Fruit fly (Drosophila melanogaster) whole organism, pupa: ENCODE data around the gene RpL7.

Experiments used
- CG15710 ChIP-seq: fragments of 200-800 bp; sonication (Bioruptor generic); optimal IDR thresholded peaks from 2 replicates; lab custom pipeline; 2018; ENCODE audit warnings: missing biosample characterization, mild to moderate bottlenecking, missing genetic modification characterization, moderate library complexity
- CG17806 ChIP-seq: fragments of 200-800 bp; sonication (Bioruptor generic); optimal IDR thresholded peaks from 2 replicates; lab custom pipeline; 2018; ENCODE audit warnings: missing biosample characterization, mild to moderate bottlenecking, missing genetic modification characterization, moderate library complexity
- CG8159 ChIP-seq: fragments of 200-800 bp; sonication (Bioruptor generic); optimal IDR thresholded peaks from 3 replicates; lab custom pipeline; 2018; ENCODE audit warnings: missing biosample characterization, mild to moderate bottlenecking, missing genetic modification characterization, moderate library complexity
- EcR ChIP-seq: fragments of 200-800 bp; sonication (Bioruptor generic); optimal IDR thresholded peaks from 3 replicates; lab custom pipeline; 2019; ENCODE audit warnings: missing biosample characterization, missing genetic modification characterization, mild to moderate bottlenecking, moderate library complexity, missing genetic modification reagents
- Ets98B ChIP-seq: fragments of 200-800 bp; sonication (Bioruptor generic); IDR thresholded peaks from 2 replicates; pipeline ENCODE4 v1.3.6; 2022; ENCODE audit warnings: missing biosample characterization, missing genetic modification characterization
- Pif1B ChIP-seq: fragments of 200-800 bp; sonication (Bioruptor generic); optimal IDR thresholded peaks from 3 replicates; lab custom pipeline; 2016; ENCODE audit warnings: missing biosample characterization, missing genetic modification characterization
- fd96Ca ChIP-seq: fragments of 200-800 bp; sonication (Bioruptor generic); IDR thresholded peaks from 3 replicates; pipeline ENCODE4 v1.3.6; 2022; ENCODE audit warnings: missing biosample characterization, missing genetic modification characterization
- rn ChIP-seq: fragments of 200-800 bp; sonication (Bioruptor generic); IDR thresholded peaks from 2 replicates; pipeline ENCODE4 v1.3.6; 2022; ENCODE audit warnings: missing biosample characterization, missing genetic modification characterization

RpL7 gene

DNA sequence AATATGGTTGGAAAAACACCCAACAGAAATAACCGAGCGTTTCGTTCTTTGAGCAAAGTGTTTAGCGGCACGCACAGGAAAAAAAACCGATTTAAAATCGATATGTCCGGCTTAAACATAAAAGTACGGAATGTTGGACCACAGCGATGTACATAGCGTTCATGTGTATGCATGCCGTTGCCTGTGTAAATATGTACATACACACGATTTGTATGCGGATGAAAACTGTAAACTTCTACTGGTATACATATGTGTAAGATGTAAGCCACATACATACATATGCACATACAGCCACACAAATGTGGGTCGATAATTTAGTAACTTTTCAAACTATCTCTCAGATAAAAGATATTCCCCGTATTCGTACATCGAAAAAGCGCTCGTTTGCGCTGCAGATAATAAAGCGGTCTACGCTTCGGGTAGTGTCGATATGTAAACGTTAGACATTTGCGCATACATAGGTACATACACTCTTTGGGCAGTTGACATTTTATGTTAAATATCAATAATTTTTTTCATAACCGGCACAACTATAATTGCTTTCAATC, 48.9 kb downstream of the RpL7 start:
- TF ChIP-seq fd96Ca (GFP tag; lab: Robert Waterston, UW) (no peak), CG15710 (no peak), CG8159 (tag; lab: Kevin White, UChicago) (no peak), rn (GFP tag; lab: Robert Waterston, UW) (no peak), Pif1B (GFP tag; lab: Kevin White, UChicago) (no peak)
- TF ChIP-seq, all 21 proteins: peak for 0

DNA sequence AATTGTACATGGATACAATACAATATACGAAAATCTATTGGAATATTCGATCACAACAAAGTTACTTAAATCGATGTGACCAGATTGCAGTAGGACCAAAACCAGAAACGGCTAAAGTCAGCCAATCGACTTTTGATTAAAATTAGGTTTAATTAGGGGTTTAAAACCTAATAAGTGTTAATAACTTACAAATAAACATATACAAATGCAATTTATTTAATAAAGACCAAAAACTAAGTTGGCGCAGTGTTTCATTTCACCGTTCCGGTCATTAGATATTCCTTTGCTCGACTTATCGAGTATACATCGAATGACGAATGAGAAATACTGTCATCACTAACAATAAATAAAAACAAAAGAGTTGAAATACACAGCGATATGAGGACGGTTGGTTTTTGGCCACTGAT, 49.6 kb downstream of the RpL7 start, which contains the start of the genes bsk and CG31717:
TSS of gene bsk (minus strand) at position 61 of the 407 bp plus-strand sequence.
TSS of gene CG31717 (plus strand) at position 297 of the 407 bp plus-strand sequence.
- TF ChIP-seq CG17806 (tag; lab: Kevin White, UChicago) (no peak), fd96Ca (GFP tag; lab: Robert Waterston, UW) (no peak), EcR (GFP tag; lab: Kevin White, UChicago) (peak; percentile 43)

DNA sequence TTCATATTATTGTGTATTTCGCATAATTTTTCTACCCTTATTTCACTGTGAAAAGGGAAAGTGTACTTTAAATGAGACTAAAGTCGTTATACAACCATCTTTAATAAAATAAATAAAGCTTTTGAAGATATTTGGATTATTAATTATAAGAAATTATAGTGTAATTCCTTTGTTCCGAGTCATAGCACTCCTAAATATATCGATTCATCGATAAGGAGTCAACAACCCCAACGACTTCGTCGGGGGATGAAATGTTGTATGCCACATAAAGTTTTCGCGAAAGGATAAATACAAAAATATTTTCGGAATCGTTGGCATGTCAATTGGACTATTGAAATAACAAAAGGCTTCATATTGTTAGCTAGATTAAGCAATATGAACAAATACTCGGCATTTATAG, 50.8 kb downstream of the RpL7 start, which contains the start of gene Ror:
TSS of gene Ror (plus strand) at position 252 of the 400 bp plus-strand sequence.
- TF ChIP-seq EcR (GFP tag; lab: Kevin White, UChicago) (peak; percentile 69), Pif1B (GFP tag; lab: Kevin White, UChicago) (no peak), CG17806 (tag; lab: Kevin White, UChicago) (no peak), Ets98B (GFP tag; lab: Robert Waterston, UW) (no peak)
